Worm (Caenorhabditis elegans) whole organism, L2 larva: ENCODE data around the gene zig-6.

Source experiments
- alr-1 ChIP-seq: fragments of 150-350 bp; optimal IDR thresholded peaks from 2 replicates; lab custom pipeline; 2014; ENCODE audit warnings: missing biosample characterization, missing genetic modification characterization
- blmp-1 ChIP-seq: sonication (generic microtip); optimal IDR thresholded peaks from 2 replicates; lab custom pipeline; 2017; ENCODE audit warnings: missing genetic modification characterization, mild to moderate bottlenecking, missing compliant biosample characterization, antibody characterized with exemption, moderate library complexity; ENCODE audit not compliant: insufficient read depth
- egl-27 ChIP-seq: sonication (generic microtip); optimal IDR thresholded peaks from 3 replicates; lab custom pipeline; 2017; ENCODE audit warnings: missing biosample characterization, missing genetic modification reagents, missing genetic modification characterization
- elt-3 ChIP-seq: sonication (generic microtip); optimal IDR thresholded peaks from 2 replicates; lab custom pipeline; 2017; ENCODE audit warnings: missing biosample characterization, missing genetic modification characterization
- mab-5 ChIP-seq: fragments of 150-350 bp; optimal IDR thresholded peaks from 2 replicates; lab custom pipeline; 2014; ENCODE audit warnings: missing biosample characterization, missing genetic modification characterization
- nhr-12 ChIP-seq: fragments of 150-350 bp; optimal IDR thresholded peaks from 2 replicates; lab custom pipeline; 2014; ENCODE audit warnings: missing biosample characterization, missing genetic modification characterization
- nhr-237 ChIP-seq: fragments of 150-350 bp; optimal IDR thresholded peaks from 2 replicates; lab custom pipeline; 2014; ENCODE audit warnings: missing biosample characterization, missing genetic modification characterization
- snpc-4 ChIP-seq: fragments of 150-350 bp; optimal IDR thresholded peaks from 2 replicates; lab custom pipeline; 2014; ENCODE audit warnings: missing biosample characterization, missing genetic modification characterization
- unc-62 ChIP-seq: fragments of 150-350 bp; optimal IDR thresholded peaks from 2 replicates; lab custom pipeline; 2014; ENCODE audit warnings: missing biosample characterization, missing genetic modification reagents, missing genetic modification characterization

- TF ChIP-seq snpc-4 (tag; lab: Kevin White, UChicago) (no peak), nhr-237 (tag; lab: Kevin White, UChicago) (no peak), mab-5 (tag; lab: Kevin White, UChicago) (no peak), nhr-12 (no peak), alr-1 (tag; lab: Kevin White, UChicago) (no peak), elt-3 (tag; lab: Kevin White, UChicago) (no peak), unc-62 (no peak), egl-27 (tag; lab: Kevin White, UChicago) (no peak), blmp-1 (tag; lab: Kevin White, UChicago) (no peak)
Measured at ce11 chrX:5208326-5208725, 19.4 kb upstream of the zig-6 start.
